Worm (Caenorhabditis elegans) whole organism, L3 larva: ENCODE measurements around the gene Y75B8A.7.

ENCODE experiments used
- ceh-28 ChIP-seq: fragments of 150-350 bp; optimal IDR thresholded peaks from 2 replicates; lab custom pipeline; 2014; ENCODE audit warnings: missing biosample characterization, missing genetic modification reagents, missing genetic modification characterization
- daf-12 ChIP-seq: fragments of 150-350 bp; optimal IDR thresholded peaks from 2 replicates; lab custom pipeline; 2014; ENCODE audit warnings: missing biosample characterization, missing genetic modification reagents, missing genetic modification characterization
- egl-27 ChIP-seq: sonication (generic microtip); optimal IDR thresholded peaks from 4 replicates; lab custom pipeline; 2017; ENCODE audit warnings: missing biosample characterization, missing genetic modification reagents, missing genetic modification characterization
- elt-1 ChIP-seq: fragments of 150-350 bp; optimal IDR thresholded peaks from 2 replicates; lab custom pipeline; 2014; ENCODE audit warnings: missing biosample characterization, missing genetic modification characterization
- elt-2 ChIP-seq: sonication (generic microtip); optimal IDR thresholded peaks from 2 replicates; lab custom pipeline; 2016; ENCODE audit warnings: missing genetic modification reagents, mild to moderate bottlenecking, missing genetic modification characterization, missing compliant biosample characterization
- fos-1 ChIP-seq: fragments of 150-350 bp; optimal IDR thresholded peaks from 2 replicates; lab custom pipeline; 2014; ENCODE audit warnings: missing biosample characterization, missing genetic modification characterization
- jun-1 ChIP-seq: fragments of 150-350 bp; optimal IDR thresholded peaks from 2 replicates; lab custom pipeline; 2014; ENCODE audit warnings: missing biosample characterization, missing genetic modification reagents, missing genetic modification characterization
- lin-15B ChIP-seq: fragments of 150-350 bp; optimal IDR thresholded peaks from 2 replicates; lab custom pipeline; 2014; ENCODE audit warnings: missing biosample characterization, missing genetic modification characterization
- mdl-1 ChIP-seq: fragments of 150-350 bp; optimal IDR thresholded peaks from 2 replicates; lab custom pipeline; 2014; ENCODE audit warnings: missing biosample characterization, missing genetic modification characterization
- nhr-12 ChIP-seq: fragments of 150-350 bp; optimal IDR thresholded peaks from 2 replicates; lab custom pipeline; 2014; ENCODE audit warnings: missing biosample characterization, missing genetic modification characterization
- tbx-2 ChIP-seq: sonication (generic microtip); optimal IDR thresholded peaks from 2 replicates; lab custom pipeline; 2016; ENCODE audit warnings: mild to moderate bottlenecking, missing genetic modification characterization, missing compliant biosample characterization
- unc-39 ChIP-seq: sonication (generic microtip); optimal IDR thresholded peaks from 4 replicates; lab custom pipeline; 2017; ENCODE audit warnings: missing biosample characterization, missing genetic modification characterization
- ztf-11 ChIP-seq: fragments of 150-350 bp; optimal IDR thresholded peaks from 2 replicates; lab custom pipeline; 2014; ENCODE audit warnings: missing biosample characterization, missing genetic modification characterization

DNA sequence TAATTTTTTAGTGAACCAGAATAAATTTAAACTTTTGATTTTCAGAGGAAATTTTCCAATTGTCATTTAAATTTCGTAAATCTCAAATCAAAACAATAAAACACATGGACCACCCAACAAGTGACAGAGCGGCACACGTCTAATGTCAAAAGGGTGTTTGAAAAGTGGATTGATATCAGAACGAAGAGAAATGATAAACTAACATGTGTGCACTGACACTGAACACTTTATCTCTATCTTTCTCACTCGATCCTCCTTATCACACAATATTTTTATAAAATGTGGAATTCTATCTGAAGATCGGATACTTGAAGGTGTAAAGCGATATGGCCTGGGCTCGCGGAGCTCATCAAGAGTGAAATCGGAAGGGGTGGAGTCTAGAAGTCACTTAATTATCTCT, 33.1 kb upstream of the Y75B8A.7 start:
- TF ChIP-seq elt-2 (no peak), ztf-11 (tag; lab: Kevin White, UChicago) (no peak), ceh-28 (tag; lab: Kevin White, UChicago) (no peak), mdl-1 (no peak), lin-15B (no peak), egl-27 (tag; lab: Kevin White, UChicago) (no peak), elt-1 (no peak), nhr-12 (tag; lab: Kevin White, UChicago) (no peak), unc-39 (tag; lab: Kevin White, UChicago) (no peak), tbx-2 (tag; lab: Kevin White, UChicago) (no peak), jun-1 (no peak), daf-12 (tag; lab: Kevin White, UChicago) (no peak), fos-1 (tag; lab: Kevin White, UChicago) (no peak)
